Fruit fly (Drosophila melanogaster): ENCODE results near the gene CG34308.

The CG34308 gene

dm6 chr3R:13078263-13078662 is 10.8 kb upstream of the CG34308 start (continued):
- no peak for TF ChIP-seq sisA (GFP tag; IDR thresholded peaks at IDR 0.05)
- no peak for TF ChIP-seq C15 (GFP tag; IDR thresholded peaks at IDR 0.05)
- peak; percentile 66 for TF ChIP-seq pita (GFP tag; optimal IDR thresholded peaks at IDR 0.05)
- TF ChIP-seq Ssrp (tag; optimal IDR thresholded peaks at IDR 0.05), result no peak
- peak; percentile 3 for TF ChIP-seq CG3163 (GFP tag; optimal IDR thresholded peaks at IDR 0.05)
- no peak for TF ChIP-seq Lpt (GFP tag; optimal IDR thresholded peaks at IDR 0.05)
- no peak for TF ChIP-seq ems (GFP tag; optimal IDR thresholded peaks at IDR 0.05)
- no peak for TF ChIP-seq CG17186 (GFP tag; optimal IDR thresholded peaks at IDR 0.05)
- peak; percentile 73 for TF ChIP-seq vvl (GFP tag; IDR thresholded peaks at IDR 0.05)
- no peak for TF ChIP-seq p53 (GFP tag; optimal IDR thresholded peaks at IDR 0.05)
- no peak for TF ChIP-seq Stat92E (GFP tag; optimal IDR thresholded peaks at IDR 0.05)
- no peak for TF ChIP-seq CG12659 (GFP tag; optimal IDR thresholded peaks at IDR 0.05)
- TF ChIP-seq CG13624 (GFP tag; optimal IDR thresholded peaks at IDR 0.05), result peak; percentile 26
- peak; percentile 44 for TF ChIP-seq CG15696 (tag; optimal IDR thresholded peaks at IDR 0.05)
- TF ChIP-seq Dref (GFP tag; IDR thresholded peaks at IDR 0.05), result no peak
- no peak for TF ChIP-seq pros (GFP tag; optimal IDR thresholded peaks at IDR 0.05)
- peak; percentile 32 for TF ChIP-seq CG14710 (tag; optimal IDR thresholded peaks at IDR 0.05)
- peak; percentile 7 for TF ChIP-seq CG2116 (GFP tag; optimal IDR thresholded peaks at IDR 0.05)
- no peak for TF ChIP-seq sima (GFP tag; optimal IDR thresholded peaks at IDR 0.05)
- no peak for TF ChIP-seq CG12299 (tag; optimal IDR thresholded peaks at IDR 0.05)
- no peak for TF ChIP-seq cato (GFP tag; optimal IDR thresholded peaks at IDR 0.05; ENCODE audit: borderline replicate concordance)
- no peak for TF ChIP-seq grn (GFP tag; optimal IDR thresholded peaks at IDR 0.05)
- no peak for TF ChIP-seq B-H1 (GFP tag; IDR thresholded peaks at IDR 0.05)
- TF ChIP-seq az2 (GFP tag; optimal IDR thresholded peaks at IDR 0.05), result peak; percentile 38
- no peak for TF ChIP-seq CG34422 (GFP tag; IDR thresholded peaks at IDR 0.05)
- TF ChIP-seq trh (GFP tag; optimal IDR thresholded peaks at IDR 0.05), result no peak
- TF ChIP-seq vfl (GFP tag; optimal IDR thresholded peaks at IDR 0.05), result no peak
- no peak for TF ChIP-seq ara (GFP tag; IDR thresholded peaks at IDR 0.05)
- no peak for TF ChIP-seq Dll (GFP tag; IDR thresholded peaks at IDR 0.05; ENCODE audit: partially characterized antibody)
- no peak for TF ChIP-seq Rx (GFP tag; IDR thresholded peaks at IDR 0.05)
- TF ChIP-seq CG18011 (GFP tag; optimal IDR thresholded peaks at IDR 0.05), result no peak
- no peak for TF ChIP-seq danr (GFP tag; IDR thresholded peaks at IDR 0.05)
- TF ChIP-seq bbx (GFP tag; IDR thresholded peaks at IDR 0.05; ENCODE audit: partially characterized antibody), result peak; percentile 22; the same call in 1 of the 2 replicates
- no peak for TF ChIP-seq CG11695 (GFP tag; IDR thresholded peaks at IDR 0.05)
- peak in 1 of 3 experiments; percentile 3 for TF ChIP-seq lola (GFP tag; optimal IDR thresholded peaks at IDR 0.05)
- TF ChIP-seq hb (GFP tag; IDR thresholded peaks at IDR 0.05; ENCODE audit: partially characterized antibody), result no peak
- TF ChIP-seq CG15601 (tag; optimal IDR thresholded peaks at IDR 0.05), result peak; percentile 49
- TF ChIP-seq gsb (GFP tag; IDR thresholded peaks at IDR 0.05), result no peak
- no peak for TF ChIP-seq scrt (GFP tag; optimal IDR thresholded peaks at IDR 0.05)
- no peak for TF ChIP-seq CG4360 (GFP tag; IDR thresholded peaks at IDR 0.05)
- no peak for TF ChIP-seq kni (GFP tag; optimal IDR thresholded peaks at IDR 0.05)
- no peak for TF ChIP-seq CG6813 (GFP tag; optimal IDR thresholded peaks at IDR 0.05)
- peak; percentile 36 for TF ChIP-seq CG1602 (GFP tag; optimal IDR thresholded peaks at IDR 0.05)
- no peak for TF ChIP-seq CG2875 (GFP tag; optimal IDR thresholded peaks at IDR 0.05)
- TF ChIP-seq pfk (GFP tag; optimal IDR thresholded peaks at IDR 0.05), result no peak
- no peak for TF ChIP-seq CG9215 (GFP tag; IDR thresholded peaks at IDR 0.05)
- peak; percentile 70 for TF ChIP-seq CoRest (tag; optimal IDR thresholded peaks at IDR 0.05)
- no peak for TF ChIP-seq CG31365 (tag; optimal IDR thresholded peaks at IDR 0.05)
- no peak for TF ChIP-seq HLHmδ (GFP tag; optimal IDR thresholded peaks at IDR 0.05)
- TF ChIP-seq Taf1 (GFP tag; IDR thresholded peaks at IDR 0.05), result no peak
- no peak for TF ChIP-seq CG10462 (GFP tag; optimal IDR thresholded peaks at IDR 0.05)

Measured in whole organism, embryonic.